Fruit fly (Drosophila melanogaster) whole organism, wandering third instar larva: Measurements from ENCODE around the gene Fer2.

ENCODE experiments used
- Abd-B ChIP-seq: fragments of >200 bp; optimal IDR thresholded peaks from 2 replicates; lab custom pipeline; 2017; ENCODE audit warnings: missing biosample characterization, missing genetic modification characterization
- CG32264 ChIP-seq: fragments of 200-800 bp; sonication (Bioruptor generic); optimal IDR thresholded peaks from 2 replicates; lab custom pipeline; 2016; ENCODE audit warnings: missing biosample characterization, missing genetic modification characterization
- CrebA ChIP-seq: fragments of 200-800 bp; sonication (Bioruptor generic); optimal IDR thresholded peaks from 2 replicates; lab custom pipeline; 2016; ENCODE audit warnings: missing biosample characterization, mild to moderate bottlenecking, missing genetic modification characterization, borderline replicate concordance
- Dfd ChIP-seq: fragments of >200 bp; optimal IDR thresholded peaks from 2 replicates; lab custom pipeline; 2017; ENCODE audit warnings: missing biosample characterization, missing genetic modification characterization
- Dif ChIP-seq: fragments of 200-275, 200-300 bp; sonication (Bioruptor generic); optimal IDR thresholded peaks from 2 replicates; lab custom pipeline; 2018; ENCODE audit warnings: missing biosample characterization, missing genetic modification characterization; ENCODE audit not compliant: partially characterized antibody
- GATAd ChIP-seq: sonication (Bioruptor generic); optimal IDR thresholded peaks from 2 replicates; lab custom pipeline; 2016; ENCODE audit warnings: missing biosample characterization, missing genetic modification characterization
- HLH106 ChIP-seq: fragments of 200-800 bp; optimal IDR thresholded peaks from 3 replicates; lab custom pipeline; 2019; ENCODE audit warnings: missing biosample characterization, mild to moderate bottlenecking, missing genetic modification characterization, moderate library complexity
- Hnf4 ChIP-seq: fragments of 200-800 bp; sonication (Bioruptor generic); optimal IDR thresholded peaks from 2 replicates; lab custom pipeline; 2016; ENCODE audit warnings: missing biosample characterization, mild to moderate bottlenecking, missing genetic modification characterization
- Hr78 ChIP-seq: fragments of >200 bp; optimal IDR thresholded peaks from 2 replicates; lab custom pipeline; 2017; ENCODE audit warnings: missing biosample characterization, missing genetic modification characterization
- Hr83 ChIP-seq: fragments of 200-300 bp; sonication (Bioruptor generic); optimal IDR thresholded peaks from 2 replicates; lab custom pipeline; 2016; ENCODE audit warnings: missing biosample characterization, mild to moderate bottlenecking, missing genetic modification characterization, moderate library complexity; ENCODE audit not compliant: poor library complexity, severe bottlenecking
- Mio ChIP-seq: sonication (Bioruptor generic); optimal IDR thresholded peaks from 2 replicates; lab custom pipeline; 2016; ENCODE audit warnings: missing biosample characterization, missing genetic modification characterization
- Myc ChIP-seq: fragments of >200 bp; optimal IDR thresholded peaks from 2 replicates; lab custom pipeline; 2017
- N ChIP-seq: fragments of >200 bp; optimal IDR thresholded peaks from 2 replicates; lab custom pipeline; 2018; ENCODE audit warnings: missing biosample characterization, missing external identifiers, missing genetic modification characterization
- OdsH ChIP-seq: fragments of 200-800 bp; sonication (Bioruptor generic); optimal IDR thresholded peaks from 2 replicates; lab custom pipeline; 2016; ENCODE audit warnings: missing biosample characterization, mild to moderate bottlenecking, missing genetic modification characterization
- Rel ChIP-seq, 2 experiments: fragments of 200-800 bp; sonication (Bioruptor generic) in 1 of 2; optimal IDR thresholded peaks; 2 replicates in 1 of 2; 3 replicates in 1 of 2; lab custom pipeline; 2016 to 2019; ENCODE audit warnings: mild to moderate bottlenecking in 2 of 2, missing biosample characterization in 2 of 2, missing genetic modification characterization in 2 of 2, moderate library complexity in 1 of 2
- Sp1 ChIP-seq: fragments of 200-800 bp; sonication (Bioruptor generic); optimal IDR thresholded peaks from 3 replicates; lab custom pipeline; 2019; ENCODE audit warnings: missing biosample characterization, mild to moderate bottlenecking, missing genetic modification characterization, moderate library complexity
- br ChIP-seq: fragments of 200-800 bp; sonication (Bioruptor generic); optimal IDR thresholded peaks from 2 replicates; lab custom pipeline; 2016; ENCODE audit warnings: missing biosample characterization, missing genetic modification characterization
- dl ChIP-seq, 2 experiments: fragments of 175-275, 200-275 bp in 1 of 2; fragments of 200-275 bp in 1 of 2; sonication (Bioruptor generic); optimal IDR thresholded peaks; lab custom pipeline; 2018; ENCODE audit warnings: mild to moderate bottlenecking in 2 of 2, missing biosample characterization in 2 of 2, missing genetic modification characterization in 2 of 2, moderate library complexity in 2 of 2; ENCODE audit not compliant: partially characterized antibody in 2 of 2, insufficient read depth in 1 of 2
- dmrt93B ChIP-seq: fragments of 200-800 bp; sonication (Bioruptor generic); optimal IDR thresholded peaks from 2 replicates; lab custom pipeline; 2018; ENCODE audit warnings: missing biosample characterization, mild to moderate bottlenecking, missing genetic modification characterization
- dsf ChIP-seq: sonication (Bioruptor generic); optimal IDR thresholded peaks from 2 replicates; lab custom pipeline; 2016; ENCODE audit warnings: missing biosample characterization, missing genetic modification characterization, borderline replicate concordance
- foxo ChIP-seq, 2 experiments: fragments of 200-800 bp; sonication (Bioruptor generic); optimal IDR thresholded peaks; 2 replicates in 1 of 2; 3 replicates in 1 of 2; lab custom pipeline; 2016 to 2017; ENCODE audit warnings: missing biosample characterization in 2 of 2, missing genetic modification characterization in 2 of 2
- fru ChIP-seq: fragments of 200-800 bp; sonication (Bioruptor generic); optimal IDR thresholded peaks from 3 replicates; lab custom pipeline; 2016; ENCODE audit warnings: missing biosample characterization, mild to moderate bottlenecking, missing genetic modification characterization
- h ChIP-seq: fragments of 200-800 bp; sonication (Bioruptor generic); optimal IDR thresholded peaks from 3 replicates; lab custom pipeline; 2016; ENCODE audit warnings: missing biosample characterization, mild to moderate bottlenecking, missing genetic modification characterization
- jim ChIP-seq: fragments of 175-275, 200-325 bp; sonication (Bioruptor generic); optimal IDR thresholded peaks from 2 replicates; lab custom pipeline; 2016; ENCODE audit warnings: missing biosample characterization, mild to moderate bottlenecking, missing genetic modification characterization
- lola ChIP-seq: fragments of >200 bp; optimal IDR thresholded peaks from 2 replicates; lab custom pipeline; 2017; ENCODE audit warnings: missing biosample characterization, missing genetic modification characterization
- psq ChIP-seq: fragments of 200-800 bp; sonication (Bioruptor generic); optimal IDR thresholded peaks from 3 replicates; lab custom pipeline; 2017; ENCODE audit warnings: missing biosample characterization, mild to moderate bottlenecking, missing genetic modification characterization, moderate library complexity
- rgr ChIP-seq: fragments of 200-800 bp; sonication (Bioruptor generic); optimal IDR thresholded peaks from 3 replicates; lab custom pipeline; 2016; ENCODE audit warnings: missing biosample characterization, mild to moderate bottlenecking, missing genetic modification characterization
- sage ChIP-seq: fragments of 200-800 bp; sonication (Bioruptor generic); optimal IDR thresholded peaks from 2 replicates; lab custom pipeline; 2016; ENCODE audit warnings: missing biosample characterization, mild to moderate bottlenecking, missing genetic modification characterization
- tai ChIP-seq: sonication (Bioruptor generic); optimal IDR thresholded peaks from 2 replicates; lab custom pipeline; 2016; ENCODE audit warnings: missing biosample characterization, missing genetic modification characterization
- usp ChIP-seq: fragments of >200 bp; optimal IDR thresholded peaks from 2 replicates; lab custom pipeline; 2017; ENCODE audit warnings: missing biosample characterization, missing genetic modification characterization
- woc ChIP-seq: sonication (Bioruptor generic); optimal IDR thresholded peaks from 2 replicates; lab custom pipeline; 2016; ENCODE audit warnings: missing biosample characterization, mild to moderate bottlenecking, missing genetic modification characterization

Gene Fer2

DNA sequence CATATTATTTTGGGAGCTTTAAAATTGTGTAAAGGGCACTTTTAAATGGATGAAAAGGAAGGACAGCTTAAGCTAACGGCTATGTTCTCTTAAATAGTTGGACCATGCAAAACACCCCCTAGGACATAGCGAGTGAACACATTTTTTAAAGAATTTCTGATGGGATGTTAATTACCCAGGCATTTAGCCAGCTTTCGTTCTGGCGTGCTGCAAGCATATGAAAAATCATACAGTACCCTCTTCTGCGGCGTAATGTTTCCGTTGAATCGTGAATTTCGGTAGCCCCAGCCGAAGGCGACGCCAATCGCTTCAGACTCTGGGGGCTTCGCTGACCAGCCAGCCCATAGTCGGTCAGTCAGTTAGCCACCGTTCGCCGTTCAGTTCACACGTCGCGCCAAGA is 3.6 kb upstream of the Fer2 start, which contains the start of gene CG6006:
Gene CG6006, plus strand, starts transcription at position 301 of the 400 bp plus-strand sequence.
- no peak for TF ChIP-seq sage (GFP tag; lab: Kevin White, UChicago)
- TF ChIP-seq Hr78: no peak
- no peak for TF ChIP-seq N (GFP tag; lab: Kevin White, UChicago)
- TF ChIP-seq psq (GFP tag; lab: Kevin White, UChicago): no peak
- TF ChIP-seq Rel (GFP tag; optimal IDR thresholded peaks at IDR 0.05; lab: Kevin White, UChicago): no peak
- no peak for TF ChIP-seq Rel (tag; optimal IDR thresholded peaks at IDR 0.05; lab: Kevin White, UChicago)
- TF ChIP-seq tai (GFP tag; lab: Kevin White, UChicago): no peak
- TF ChIP-seq h (GFP tag; lab: Kevin White, UChicago): no peak
- TF ChIP-seq dsf: no peak
- TF ChIP-seq Mio: no peak

dm6 chr3R:16154263-16154662 is 3.2 kb upstream of the Fer2 start:
- TF ChIP-seq Rel (GFP tag; optimal IDR thresholded peaks at IDR 0.05; lab: Kevin White, UChicago) (peak; percentile 13), Rel (tag; optimal IDR thresholded peaks at IDR 0.05; lab: Kevin White, UChicago) (peak; percentile 40), psq (GFP tag; lab: Kevin White, UChicago) (peak; percentile 39), Hnf4 (peak; percentile 46), lola (GFP tag; lab: Kevin White, UChicago) (no peak), Dfd (GFP tag; lab: Kevin White, UChicago) (no peak), br (GFP tag; lab: Kevin White, UChicago) (peak; percentile 51), h (GFP tag; lab: Kevin White, UChicago) (peak; percentile 12), woc (GFP tag; lab: Kevin White, UChicago) (no peak), usp (GFP tag; lab: Kevin White, UChicago) (no peak), Myc (no peak), jim (peak; percentile 48), CrebA (GFP tag; lab: Kevin White, UChicago) (peak; percentile 14), HLH106 (tag; lab: Kevin White, UChicago) (peak; percentile 31), Hr83 (GFP tag; lab: Kevin White, UChicago) (peak; percentile 50), Sp1 (GFP tag; lab: Kevin White, UChicago) (peak; percentile 78), rgr (peak; percentile 77), CG32264 (GFP tag; lab: Kevin White, UChicago) (peak; percentile 7), OdsH (peak; percentile 49), fru (peak; percentile 14)

dm6 chr3R:16153356-16153905 is 2.3 kb upstream of the Fer2 start:
- TF ChIP-seq Dif: no peak
- no peak for TF ChIP-seq sage (GFP tag; lab: Kevin White, UChicago)
- TF ChIP-seq Sp1 (GFP tag; lab: Kevin White, UChicago): no peak
- TF ChIP-seq lola (GFP tag; lab: Kevin White, UChicago): no peak

- TF ChIP-seq Sp1 (GFP tag; lab: Kevin White, UChicago) (no peak), dmrt93B (GFP tag; lab: Kevin White, UChicago) (no peak), GATAd (GFP tag; lab: Kevin White, UChicago) (no peak), Abd-B (GFP tag; lab: Kevin White, UChicago) (no peak), Hnf4 (no peak), tai (GFP tag; lab: Kevin White, UChicago) (no peak), HLH106 (tag; lab: Kevin White, UChicago) (no peak), h (GFP tag; lab: Kevin White, UChicago) (no peak), dl (GFP tag; optimal IDR thresholded peaks at IDR 0.05; lab: Kevin White, UChicago; ENCODE audit: insufficient read depth in 1 of 2, partially characterized antibody in 2 of 2) (no peak), lola (GFP tag; lab: Kevin White, UChicago) (no peak), Hr78 (no peak), psq (GFP tag; lab: Kevin White, UChicago) (no peak), foxo (GFP tag; optimal IDR thresholded peaks at IDR 0.05; lab: Kevin White, UChicago) (no peak), woc (GFP tag; lab: Kevin White, UChicago) (no peak)
Observed at dm6 chr3R:16152369-16152768, 1.3 kb upstream of the Fer2 start.
